Fruit fly (Drosophila melanogaster): ENCODE measurements around the gene SelR.

SelR gene

dm6 chr3R:10886462-10887315 is 18.2 kb upstream of the SelR start (continued):
- TF ChIP-seq OdsH (GFP tag; optimal IDR thresholded peaks at IDR 0.05) (peak; percentile 93), Eip93F (GFP tag; optimal IDR thresholded peaks at IDR 0.05) (peak; percentile 67), CG11902 (GFP tag; optimal IDR thresholded peaks at IDR 0.05) (peak; percentile 80), vri (GFP tag; optimal IDR thresholded peaks at IDR 0.05) (peak; percentile 89), CG34406 (GFP tag; optimal IDR thresholded peaks at IDR 0.05) (peak; percentile 92), CG31627 (GFP tag; optimal IDR thresholded peaks at IDR 0.05) (peak; percentile 94), CG8632 (GFP tag; optimal IDR thresholded peaks at IDR 0.05) (peak; percentile 88), pdm3 (GFP tag; optimal IDR thresholded peaks at IDR 0.05) (peak; percentile 91), fd85E (GFP tag; optimal IDR thresholded peaks at IDR 0.05) (peak; percentile 80), net (GFP tag; optimal IDR thresholded peaks at IDR 0.05) (peak; percentile 93), ss (GFP tag; optimal IDR thresholded peaks at IDR 0.05) (peak; percentile 83 to 86), CG10669 (GFP tag; optimal IDR thresholded peaks at IDR 0.05) (peak; percentile 72), esn (GFP tag; optimal IDR thresholded peaks at IDR 0.05) (peak; percentile 94), CG9139 (GFP tag; optimal IDR thresholded peaks at IDR 0.05) (peak; percentile 80), acj6 (GFP tag; optimal IDR thresholded peaks at IDR 0.05) (peak; percentile 89), Gug (GFP tag; IDR thresholded peaks at IDR 0.05) (peak; percentile 86), cyc (GFP tag; optimal IDR thresholded peaks at IDR 0.05) (peak; percentile 91), Hr39 (GFP tag; optimal IDR thresholded peaks at IDR 0.05) (peak; percentile 91), CG6854 (GFP tag; optimal IDR thresholded peaks at IDR 0.05) (peak; percentile 76), spab (GFP tag; optimal IDR thresholded peaks at IDR 0.05) (peak; percentile 86), dsx (GFP tag; optimal IDR thresholded peaks at IDR 0.05; ENCODE audit: poor library complexity, severe bottlenecking) (peak; percentile 62), CG6808 (GFP tag; optimal IDR thresholded peaks at IDR 0.05) (peak; percentile 79), CG3919 (GFP tag; optimal IDR thresholded peaks at IDR 0.05) (peak; percentile 94), CG6163 (GFP tag; IDR thresholded peaks at IDR 0.05) (peak; percentile 92)

- TF ChIP-seq Eip78C (GFP tag) (peak; percentile 64), CG6276 (GFP tag; optimal IDR thresholded peaks at IDR 0.05) (peak; percentile 29), CG3032 (tag; optimal IDR thresholded peaks at IDR 0.05) (no peak), svp (GFP tag) (peak; percentile 62), dsx (GFP tag; optimal IDR thresholded peaks at IDR 0.05; ENCODE audit: poor library complexity, severe bottlenecking) (no peak), vri (GFP tag; optimal IDR thresholded peaks at IDR 0.05) (peak; percentile 60), CG1621 (tag; optimal IDR thresholded peaks at IDR 0.05) (peak; percentile 3), Hr39 (GFP tag; optimal IDR thresholded peaks at IDR 0.05) (no peak), CG6854 (GFP tag; optimal IDR thresholded peaks at IDR 0.05) (peak; percentile 52), CG6163 (GFP tag; IDR thresholded peaks at IDR 0.05) (0 out of 3 replicates have a peak, but pooled peaks have one; percentile 14), ss (GFP tag; optimal IDR thresholded peaks at IDR 0.05) (peak; percentile 13 to 36)
Observed at dm6 chr3R:10885422-10886081, 17.1 kb upstream of the SelR start, which contains the start of gene Leash. Leash (plus strand) TSS chr3R:10885540.

dm6 chr3R:10884678-10885421 is 16.4 kb upstream of the SelR start, which contains the start of gene CG14696:
CG14696 (minus strand) TSS chr3R:10885001.
- TF ChIP-seq Eip78C (GFP tag) (peak; percentile 1), Sox14 (GFP tag; optimal IDR thresholded peaks at IDR 0.05) (peak; percentile 8), CG3919 (GFP tag; optimal IDR thresholded peaks at IDR 0.05) (no peak)

All from whole organism, prepupa.